Worm (Caenorhabditis elegans): ENCODE data around the gene dhs-25.

DNA sequence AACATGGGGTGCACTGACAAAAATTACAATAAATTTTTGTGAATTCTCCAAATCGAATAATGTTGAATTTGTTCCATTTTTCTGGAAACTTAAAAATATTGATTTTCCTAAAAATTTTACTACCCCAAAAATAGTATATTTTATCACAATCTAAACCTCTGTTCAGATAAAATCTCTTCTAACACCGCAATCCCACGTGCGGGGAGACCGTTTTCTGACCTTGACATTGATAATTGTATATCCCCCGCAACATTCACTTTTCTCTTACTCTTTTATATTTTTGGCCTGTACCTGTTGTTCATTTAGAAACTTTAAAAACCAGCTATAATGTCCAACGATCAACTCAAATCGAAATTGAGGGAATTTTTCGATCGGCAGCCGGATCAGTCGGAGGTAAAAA, 27.5 kb upstream of the dhs-25 start, which contains the start of gene D1005.2:
- TF ChIP-seq ztf-11 (tag; optimal IDR thresholded peaks at IDR 0.05) = no peak
- TF ChIP-seq lsy-2 (tag; optimal IDR thresholded peaks at IDR 0.05) = no peak
- no peak for TF ChIP-seq sptf-1 (tag; optimal IDR thresholded peaks at IDR 0.05)
- TF ChIP-seq pha-4 (tag; optimal IDR thresholded peaks at IDR 0.05) = no peak
- TF ChIP-seq unc-62 (GFP tag; optimal IDR thresholded peaks at IDR 0.05) = no peak
- no peak for TF ChIP-seq nhr-237 (tag; optimal IDR thresholded peaks at IDR 0.05)
- TF ChIP-seq mab-5 (tag; optimal IDR thresholded peaks at IDR 0.05) = no peak
- TF ChIP-seq nhr-76 (tag; optimal IDR thresholded peaks at IDR 0.05) = no peak
- TF ChIP-seq nhr-12 (tag; optimal IDR thresholded peaks at IDR 0.05) = no peak
- no peak for TF ChIP-seq ceh-43 (GFP tag; optimal IDR thresholded peaks at IDR 0.05)
- TF ChIP-seq ces-1 (GFP tag; optimal IDR thresholded peaks at IDR 0.05) = no peak
- TF ChIP-seq lin-13 (tag; optimal IDR thresholded peaks at IDR 0.05) = no peak
